Fruit fly (Drosophila melanogaster) whole organism, embryonic: ENCODE data around the gene Usp30.

Experiments used
- Taf1 ChIP-seq: fragments of 200-800 bp; sonication (Bioruptor generic); IDR thresholded peaks from 2 replicates; pipeline ENCODE4 v1.3.6; 2022; ENCODE audit warnings: missing biosample characterization, missing genetic modification characterization
- klu ChIP-seq: fragments of 200-800 bp; sonication (Bioruptor generic); IDR thresholded peaks from 2 replicates; pipeline ENCODE4 v1.3.6; 2022; ENCODE audit warnings: missing biosample characterization, missing genetic modification characterization

DNA sequence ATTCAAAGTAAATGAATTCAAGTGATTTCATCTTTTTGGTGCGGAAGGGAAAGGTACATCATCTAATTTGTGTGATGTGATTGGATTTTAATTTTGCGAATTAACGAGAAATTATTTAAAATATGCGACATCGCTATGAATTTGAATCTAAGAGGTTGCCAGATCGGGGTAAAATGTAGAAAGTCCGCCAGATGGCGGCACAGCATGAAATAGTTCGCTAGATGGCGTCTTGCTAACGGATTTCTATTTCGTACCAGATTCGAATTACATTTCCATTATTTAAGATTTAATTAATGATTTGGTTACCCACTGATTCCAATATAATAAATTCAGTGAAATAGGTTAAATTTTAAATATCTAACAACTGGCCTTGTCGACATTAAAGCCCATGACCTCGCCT, 3.8 kb upstream of the Usp30 start:
- TF ChIP-seq Taf1 (0 out of 2 replicates have a peak, but pooled peaks have one; percentile 10), klu (GFP tag; lab: Robert Waterston, UW) (no peak)
